Fruit fly (Drosophila melanogaster) whole organism, prepupa: ENCODE measurements around the gene Nepl5.

Source experiments
- Blimp-1 ChIP-seq: fragments of 200-800 bp; sonication (Bioruptor generic); optimal IDR thresholded peaks from 3 replicates; lab custom pipeline; 2017; ENCODE audit warnings: missing biosample characterization, missing genetic modification characterization, mild to moderate bottlenecking, moderate library complexity, missing genetic modification reagents
- CG10631 ChIP-seq: fragments of 200-800 bp; sonication (Bioruptor generic); optimal IDR thresholded peaks from 2 replicates; lab custom pipeline; 2016; ENCODE audit warnings: missing biosample characterization, missing genetic modification characterization
- CG10669 ChIP-seq: fragments of 200-800 bp; sonication (Bioruptor generic); optimal IDR thresholded peaks from 3 replicates; lab custom pipeline; 2018; ENCODE audit warnings: missing biosample characterization, mild to moderate bottlenecking, missing genetic modification characterization, moderate library complexity
- CG11294 ChIP-seq: fragments of 200-800 bp; sonication (Bioruptor generic); IDR thresholded peaks from 2 replicates; pipeline ENCODE4 v1.3.6; 2022; ENCODE audit warnings: missing biosample characterization, missing genetic modification characterization
- CG11902 ChIP-seq: fragments of 200-800 bp; sonication (Bioruptor generic); optimal IDR thresholded peaks from 3 replicates; lab custom pipeline; 2016; ENCODE audit warnings: missing biosample characterization, missing genetic modification characterization
- CG1621 ChIP-seq: fragments of 200-800 bp; sonication (Bioruptor generic); optimal IDR thresholded peaks from 3 replicates; lab custom pipeline; 2018; ENCODE audit warnings: missing biosample characterization, mild to moderate bottlenecking, missing genetic modification characterization
- CG16779 ChIP-seq: fragments of 200-800 bp; sonication (Bioruptor generic); optimal IDR thresholded peaks from 3 replicates; lab custom pipeline; 2017; ENCODE audit warnings: missing biosample characterization, mild to moderate bottlenecking, missing genetic modification characterization
- CG3032 ChIP-seq: fragments of 200-800 bp; optimal IDR thresholded peaks from 2 replicates; lab custom pipeline; 2019; ENCODE audit warnings: missing biosample characterization, mild to moderate bottlenecking, missing genetic modification characterization, moderate library complexity
- CG34406 ChIP-seq: fragments of 200-800 bp; sonication (Bioruptor generic); optimal IDR thresholded peaks from 3 replicates; lab custom pipeline; 2016; ENCODE audit warnings: missing biosample characterization, missing genetic modification characterization
- CG3919 ChIP-seq: fragments of 200-800 bp; sonication (Bioruptor generic); optimal IDR thresholded peaks from 3 replicates; lab custom pipeline; 2016; ENCODE audit warnings: missing biosample characterization, missing genetic modification characterization
- CG6163 ChIP-seq: fragments of 200-800 bp; sonication (Bioruptor generic); IDR thresholded peaks from 3 replicates; pipeline ENCODE4 v1.3.6; 2022; ENCODE audit warnings: missing biosample characterization, missing genetic modification characterization
- CG6792 ChIP-seq: fragments of 200-800 bp; sonication (Bioruptor generic); optimal IDR thresholded peaks from 3 replicates; lab custom pipeline; 2016; ENCODE audit warnings: missing biosample characterization, missing genetic modification characterization
- CG6808 ChIP-seq: fragments of 200-800 bp; sonication (Bioruptor generic); optimal IDR thresholded peaks from 3 replicates; lab custom pipeline; 2017; ENCODE audit warnings: missing biosample characterization, missing genetic modification characterization, mild to moderate bottlenecking, moderate library complexity, missing genetic modification reagents
- CG6854 ChIP-seq: fragments of 200-800 bp; sonication (Bioruptor generic); optimal IDR thresholded peaks from 2 replicates; lab custom pipeline; 2017; ENCODE audit warnings: missing biosample characterization, mild to moderate bottlenecking, missing genetic modification characterization
- CG7368 ChIP-seq: fragments of 200-800 bp; sonication (Bioruptor generic); optimal IDR thresholded peaks from 3 replicates; lab custom pipeline; 2016; ENCODE audit warnings: missing biosample characterization, missing genetic modification characterization
- CG8119 ChIP-seq: fragments of 200-800 bp; sonication (Bioruptor generic); IDR thresholded peaks from 3 replicates; pipeline ENCODE4 v1.3.6; 2022; ENCODE audit warnings: missing biosample characterization, missing genetic modification characterization
- CG8319 ChIP-seq: fragments of 200-800 bp; sonication (Bioruptor generic); optimal IDR thresholded peaks from 3 replicates; lab custom pipeline; 2016; ENCODE audit warnings: missing biosample characterization, missing genetic modification characterization
- CG8632 ChIP-seq: fragments of 200-800 bp; sonication (Bioruptor generic); optimal IDR thresholded peaks from 3 replicates; lab custom pipeline; 2016; ENCODE audit warnings: missing biosample characterization, missing genetic modification characterization
- CG9139 ChIP-seq: fragments of 200-800 bp; sonication (Bioruptor generic); optimal IDR thresholded peaks from 3 replicates; lab custom pipeline; 2017; ENCODE audit warnings: missing biosample characterization, mild to moderate bottlenecking, missing genetic modification characterization
- Eip75B ChIP-seq: fragments of 200-800 bp; sonication (Bioruptor generic); optimal IDR thresholded peaks from 3 replicates; lab custom pipeline; 2016; ENCODE audit warnings: missing biosample characterization, missing genetic modification characterization
- Eip93F ChIP-seq: fragments of 200-800 bp; sonication (Bioruptor generic); optimal IDR thresholded peaks from 2 replicates; lab custom pipeline; 2016; ENCODE audit warnings: missing biosample characterization, mild to moderate bottlenecking, missing genetic modification characterization
- Ets21C ChIP-seq: fragments of 200-800 bp; sonication (Bioruptor generic); optimal IDR thresholded peaks from 3 replicates; lab custom pipeline; 2016; ENCODE audit warnings: missing biosample characterization, missing genetic modification characterization
- Ets96B ChIP-seq: fragments of 200-800 bp; optimal IDR thresholded peaks from 2 replicates; lab custom pipeline; 2019; ENCODE audit warnings: missing biosample characterization, mild to moderate bottlenecking, missing genetic modification characterization, moderate library complexity
- Gug ChIP-seq: fragments of 200-800 bp; sonication (Bioruptor generic); IDR thresholded peaks from 2 replicates; pipeline ENCODE4 v1.3.6; 2022; ENCODE audit warnings: missing biosample characterization, missing genetic modification characterization
- Hr38 ChIP-seq: sonication (Bioruptor generic); optimal IDR thresholded peaks from 2 replicates; lab custom pipeline; 2016; ENCODE audit warnings: missing biosample characterization, missing genetic modification characterization
- Hr39 ChIP-seq: fragments of 200-800 bp; sonication (Bioruptor generic); optimal IDR thresholded peaks from 2 replicates; lab custom pipeline; 2016; ENCODE audit warnings: missing biosample characterization, missing genetic modification characterization
- Hr4 ChIP-seq: fragments of 200-800 bp; sonication (Bioruptor generic); optimal IDR thresholded peaks from 3 replicates; lab custom pipeline; 2016; ENCODE audit warnings: missing biosample characterization, missing genetic modification characterization
- Lpt ChIP-seq: fragments of 200-800 bp; sonication (Bioruptor generic); optimal IDR thresholded peaks from 3 replicates; lab custom pipeline; 2016; ENCODE audit warnings: missing biosample characterization, missing genetic modification characterization
- OdsH ChIP-seq: fragments of 200-800 bp; sonication (Bioruptor generic); optimal IDR thresholded peaks from 3 replicates; lab custom pipeline; 2016; ENCODE audit warnings: missing biosample characterization, missing genetic modification characterization
- Sox102F ChIP-seq: fragments of 200-800 bp; sonication (Bioruptor generic); optimal IDR thresholded peaks from 2 replicates; lab custom pipeline; 2016; ENCODE audit warnings: missing biosample characterization, mild to moderate bottlenecking, missing genetic modification characterization
- Sox14 ChIP-seq: fragments of 200-800 bp; sonication (Bioruptor generic); optimal IDR thresholded peaks from 3 replicates; lab custom pipeline; 2016; ENCODE audit warnings: missing biosample characterization, missing genetic modification characterization
- Sox15 ChIP-seq: fragments of 200-800 bp; sonication (Bioruptor generic); optimal IDR thresholded peaks from 3 replicates; lab custom pipeline; 2016; ENCODE audit warnings: missing biosample characterization, missing genetic modification characterization
- acj6 ChIP-seq: fragments of 200-800 bp; sonication (Bioruptor generic); optimal IDR thresholded peaks from 3 replicates; lab custom pipeline; 2016; ENCODE audit warnings: missing biosample characterization, missing genetic modification characterization
- eg ChIP-seq: fragments of 200-800 bp; sonication (Bioruptor generic); IDR thresholded peaks from 3 replicates; pipeline ENCODE4 v1.3.6; 2022; ENCODE audit warnings: missing biosample characterization, missing genetic modification characterization
- esn ChIP-seq: fragments of 200-800 bp; sonication (Bioruptor generic); optimal IDR thresholded peaks from 2 replicates; lab custom pipeline; 2016; ENCODE audit warnings: missing biosample characterization, mild to moderate bottlenecking, missing genetic modification characterization, moderate library complexity
- fkh ChIP-seq: fragments of 200-800 bp; sonication (Bioruptor generic); optimal IDR thresholded peaks from 3 replicates; lab custom pipeline; 2017; ENCODE audit warnings: missing biosample characterization, mild to moderate bottlenecking, missing genetic modification characterization, moderate library complexity
- lz ChIP-seq: fragments of 200-800 bp; sonication (Bioruptor generic); optimal IDR thresholded peaks from 3 replicates; lab custom pipeline; 2016; ENCODE audit warnings: missing biosample characterization, missing genetic modification characterization
- net ChIP-seq: fragments of 200-800 bp; sonication (Bioruptor generic); optimal IDR thresholded peaks from 3 replicates; lab custom pipeline; 2016; ENCODE audit warnings: missing biosample characterization, missing genetic modification characterization
- pdm3 ChIP-seq: fragments of 200-800 bp; sonication (Bioruptor generic); optimal IDR thresholded peaks from 3 replicates; lab custom pipeline; 2016; ENCODE audit warnings: missing biosample characterization, missing genetic modification characterization
- salr ChIP-seq, 2 experiments: fragments of 200-800 bp; sonication (Bioruptor generic); optimal IDR thresholded peaks; 3 replicates each; lab custom pipeline; 2016 to 2018; ENCODE audit warnings: missing biosample characterization in 2 of 2, missing genetic modification characterization in 2 of 2, mild to moderate bottlenecking in 1 of 2
- spab ChIP-seq: fragments of 200-800 bp; sonication (Bioruptor generic); optimal IDR thresholded peaks from 2 replicates; lab custom pipeline; 2017; ENCODE audit warnings: missing biosample characterization, mild to moderate bottlenecking, missing genetic modification characterization, missing genetic modification reagents
- svp ChIP-seq: fragments of 200-800 bp; sonication (Bioruptor generic); peaks from one replicate; lab custom pipeline; 2016; ENCODE audit warnings: missing biosample characterization, missing genetic modification characterization
- vri ChIP-seq: fragments of 200-800 bp; sonication (Bioruptor generic); optimal IDR thresholded peaks from 3 replicates; lab custom pipeline; 2016; ENCODE audit warnings: missing biosample characterization, mild to moderate bottlenecking, missing genetic modification characterization

Gene Nepl5

dm6 chr2L:6351809-6352182 lies 29.3 kb upstream of the Nepl5 start (continued):
- TF ChIP-seq CG9139 (GFP tag; lab: Kevin White, UChicago), result no peak
- no peak for TF ChIP-seq acj6 (GFP tag; lab: Kevin White, UChicago)
- TF ChIP-seq CG3919 (GFP tag; lab: Kevin White, UChicago), result no peak
- no peak for TF ChIP-seq lz
- no peak for TF ChIP-seq CG11294
- no peak for TF ChIP-seq Hr38 (GFP tag; lab: Kevin White, UChicago)
- TF ChIP-seq Hr4 (GFP tag; lab: Kevin White, UChicago), result peak; percentile 62
- no peak for TF ChIP-seq Lpt (GFP tag; lab: Kevin White, UChicago)
- TF ChIP-seq CG34406 (GFP tag; lab: Kevin White, UChicago), result no peak
- no peak for TF ChIP-seq Blimp-1 (GFP tag; lab: Kevin White, UChicago)
- TF ChIP-seq Eip75B, result no peak
- TF ChIP-seq OdsH, result peak; percentile 14
- peak; percentile 68 for TF ChIP-seq fkh (GFP tag; lab: Kevin White, UChicago)
- no peak for TF ChIP-seq Eip93F
- no peak for TF ChIP-seq CG6792 (GFP tag; lab: Kevin White, UChicago)
- no peak for TF ChIP-seq CG6163
- TF ChIP-seq eg (GFP tag; lab: Robert Waterston, UW), result peak; percentile 63; the same call in 2 of the 3 replicates
- TF ChIP-seq Hr39 (GFP tag; lab: Kevin White, UChicago), result no peak
- TF ChIP-seq CG6808 (GFP tag; lab: Kevin White, UChicago), result no peak
- TF ChIP-seq Sox15, result no peak

DNA sequence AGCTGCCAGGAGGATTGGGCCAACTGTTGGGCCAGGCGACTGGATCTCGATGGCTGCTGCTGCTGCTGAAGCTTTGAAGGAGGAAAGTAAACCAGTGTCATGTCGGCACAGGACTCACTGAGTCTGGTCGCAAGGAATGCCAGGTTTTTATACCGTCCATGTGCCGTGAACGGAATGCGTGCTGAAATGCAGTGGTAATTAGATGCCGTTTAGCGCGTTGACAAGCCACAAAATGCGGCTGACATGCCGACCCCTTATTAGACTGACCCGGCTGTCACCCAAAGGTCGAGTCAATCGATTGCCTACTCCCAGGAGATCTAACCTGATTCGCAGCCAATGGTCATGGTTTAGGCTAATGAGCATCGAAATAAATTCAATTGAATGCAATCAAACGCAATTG lies 26.8 kb upstream of the Nepl5 start, which contains the start of gene ppk7:
Gene ppk7 (minus strand): TSS at position 101 of the 400 bp plus-strand sequence.
- no peak for TF ChIP-seq Ets21C (GFP tag; lab: Kevin White, UChicago)
- no peak for TF ChIP-seq fkh (GFP tag; lab: Kevin White, UChicago)
- TF ChIP-seq CG6792 (GFP tag; lab: Kevin White, UChicago), result no peak
- TF ChIP-seq eg (GFP tag; lab: Robert Waterston, UW), result no peak
- TF ChIP-seq pdm3 (GFP tag; lab: Kevin White, UChicago), result no peak
- no peak for TF ChIP-seq Sox14 (GFP tag; lab: Kevin White, UChicago)
- TF ChIP-seq esn (GFP tag; lab: Kevin White, UChicago), result no peak
- no peak for TF ChIP-seq net (GFP tag; lab: Kevin White, UChicago)
- TF ChIP-seq CG10631 (GFP tag; lab: Kevin White, UChicago), result no peak
- TF ChIP-seq CG3032, result no peak
- TF ChIP-seq Sox15, result no peak
- TF ChIP-seq CG1621, result no peak
- TF ChIP-seq CG10669 (GFP tag; lab: Kevin White, UChicago), result no peak
- TF ChIP-seq CG3919 (GFP tag; lab: Kevin White, UChicago), result no peak
- no peak for TF ChIP-seq CG8632

- no peak for TF ChIP-seq vri (GFP tag; lab: Kevin White, UChicago)
- TF ChIP-seq Gug, result no peak
- TF ChIP-seq salr (GFP tag; optimal IDR thresholded peaks at IDR 0.05; lab: Kevin White, UChicago), result no peak
- no peak for TF ChIP-seq Eip93F
- no peak for TF ChIP-seq OdsH
- no peak for TF ChIP-seq CG3032
- no peak for TF ChIP-seq CG6792 (GFP tag; lab: Kevin White, UChicago)
- TF ChIP-seq CG16779 (tag; lab: Kevin White, UChicago), result no peak
- TF ChIP-seq Hr4 (GFP tag; lab: Kevin White, UChicago), result no peak
- TF ChIP-seq CG6854 (GFP tag; lab: Kevin White, UChicago), result no peak
- no peak for TF ChIP-seq spab
- TF ChIP-seq CG9139 (GFP tag; lab: Kevin White, UChicago), result no peak
- no peak for TF ChIP-seq CG11902 (GFP tag; lab: Kevin White, UChicago)
- no peak for TF ChIP-seq CG8319 (GFP tag; lab: Kevin White, UChicago)
- TF ChIP-seq svp (GFP tag; lab: Kevin White, UChicago), result no peak
- TF ChIP-seq CG8119 (GFP tag; lab: Robert Waterston, UW), result no peak
- no peak for TF ChIP-seq CG10631 (GFP tag; lab: Kevin White, UChicago)
- TF ChIP-seq CG7368 (GFP tag; lab: Kevin White, UChicago), result no peak
- no peak for TF ChIP-seq Sox102F (GFP tag; lab: Kevin White, UChicago)
- TF ChIP-seq Ets96B (tag; lab: Kevin White, UChicago), result no peak
Measured at dm6 chr2L:6354656-6355055, 26.4 kb upstream of the Nepl5 start, which contains the start of gene ppk14. TSS of gene ppk14 (plus strand) at chr2L:6354956.
